Worm (Caenorhabditis elegans): Measurements from ENCODE around the gene pas-6.
A peak's percentile ranks its signal among the peaks of the same experiment; 100 is the strongest.

pas-6 gene

DNA sequence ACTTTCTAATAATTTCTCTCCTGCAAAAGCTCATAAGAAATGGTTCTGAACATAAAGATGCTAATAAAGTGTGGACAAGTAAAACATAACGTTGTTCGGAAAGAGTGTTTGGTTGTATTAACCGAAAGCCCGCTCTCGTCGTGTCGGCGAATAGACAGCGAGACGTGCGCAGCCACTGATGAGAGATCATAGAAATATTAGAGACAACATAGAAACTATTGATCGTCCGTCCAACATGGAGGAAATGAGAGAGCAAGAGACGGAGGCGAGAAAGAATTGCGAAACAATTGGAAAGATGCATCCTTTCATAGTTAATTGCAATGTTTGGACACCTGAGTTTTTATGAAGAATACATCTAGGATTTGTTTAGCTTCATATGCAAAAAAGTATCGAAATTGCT lies 3.6 kb downstream of the pas-6 start (continued):
- no peak for TF ChIP-seq C16A3.4 (tag; optimal IDR thresholded peaks at IDR 0.05)
- peak; percentile 45 for TF ChIP-seq ztf-4 (tag; optimal IDR thresholded peaks at IDR 0.05)
- TF ChIP-seq nhr-20 (tag; optimal IDR thresholded peaks at IDR 0.05): peak; percentile 32
- peak; percentile 90 for TF ChIP-seq lin-14 (GFP tag; optimal IDR thresholded peaks at IDR 0.05)
- TF ChIP-seq ceh-8 (GFP tag; optimal IDR thresholded peaks at IDR 0.05): no peak
- TF ChIP-seq tbx-2 (tag; optimal IDR thresholded peaks at IDR 0.05): peak; percentile 52
- no peak for TF ChIP-seq C34B4.2 (tag; optimal IDR thresholded peaks at IDR 0.05)
- peak; percentile 71 for TF ChIP-seq snu-23 (GFP tag; optimal IDR thresholded peaks at IDR 0.05)
- TF ChIP-seq irx-1 (tag; optimal IDR thresholded peaks at IDR 0.05): no peak
- TF ChIP-seq nhr-28 (tag; optimal IDR thresholded peaks at IDR 0.05): no peak
- peak; percentile 46 for TF ChIP-seq nhr-47 (tag; optimal IDR thresholded peaks at IDR 0.05)
- TF ChIP-seq mdl-1 (tag; optimal IDR thresholded peaks at IDR 0.05): peak in 1 of 2 experiments; percentile 34
- peak; percentile 59 for TF ChIP-seq swsn-7 (tag; optimal IDR thresholded peaks at IDR 0.05)
- TF ChIP-seq efl-1 (optimal IDR thresholded peaks at IDR 0.05): peak; percentile 60 to 74
- peak; percentile 48 to 92 for TF ChIP-seq efl-1 (GFP tag; optimal IDR thresholded peaks at IDR 0.05 in 1 of 2)
- no peak for TF ChIP-seq egl-27 (tag; optimal IDR thresholded peaks at IDR 0.05)
- peak; percentile 58 for TF ChIP-seq mep-1 (tag; optimal IDR thresholded peaks at IDR 0.05)
- no peak for TF ChIP-seq pag-3 (tag; optimal IDR thresholded peaks at IDR 0.05; ENCODE audit: borderline replicate concordance, insufficient read depth)
- TF ChIP-seq aly-2 (tag; optimal IDR thresholded peaks at IDR 0.05): no peak
- no peak for TF ChIP-seq aha-1 (tag; optimal IDR thresholded peaks at IDR 0.05)
- peak; percentile 12 for TF ChIP-seq nhr-237 (tag; optimal IDR thresholded peaks at IDR 0.05)
- no peak for TF ChIP-seq lir-3 (tag; optimal IDR thresholded peaks at IDR 0.05; ENCODE audit: poor library complexity)
- no peak for TF ChIP-seq egl-13 (tag; optimal IDR thresholded peaks at IDR 0.05)
- TF ChIP-seq lin-39 (tag; optimal IDR thresholded peaks at IDR 0.05): no peak
- peak; percentile 27 for TF ChIP-seq unc-86 (tag; optimal IDR thresholded peaks at IDR 0.05)
- peak; percentile 76 for TF ChIP-seq nhr-71 (tag; optimal IDR thresholded peaks at IDR 0.05)
- no peak for TF ChIP-seq unc-98 (GFP tag; IDR thresholded peaks at IDR 0.05)
- TF ChIP-seq unc-30 (tag; optimal IDR thresholded peaks at IDR 0.05): no peak
- TF ChIP-seq elt-2 (tag; optimal IDR thresholded peaks at IDR 0.05): no peak
- no peak for TF ChIP-seq zag-1 (tag; optimal IDR thresholded peaks at IDR 0.05)
- TF ChIP-seq grh-1 (GFP tag; IDR thresholded peaks at IDR 0.05): no peak
- TF ChIP-seq rnt-1 (tag; optimal IDR thresholded peaks at IDR 0.05): peak; percentile 48
- TF ChIP-seq fkh-4 (tag; optimal IDR thresholded peaks at IDR 0.05; ENCODE audit: borderline replicate concordance): no peak
- no peak for TF ChIP-seq ets-5 (GFP tag; IDR thresholded peaks at IDR 0.05)
- TF ChIP-seq nhr-90 (tag; optimal IDR thresholded peaks at IDR 0.05; ENCODE audit: poor library complexity): no peak
- TF ChIP-seq hpl-2 (GFP tag; optimal IDR thresholded peaks at IDR 0.05): no peak
- peak; percentile 33 for TF ChIP-seq isw-1 (GFP tag; IDR thresholded peaks at IDR 0.05)
- no peak for TF ChIP-seq tlp-1 (tag; optimal IDR thresholded peaks at IDR 0.05)
- TF ChIP-seq pax-3 (tag; optimal IDR thresholded peaks at IDR 0.05): no peak
- no peak for TF ChIP-seq sptf-1 (tag; optimal IDR thresholded peaks at IDR 0.05)
- TF ChIP-seq fkh-8 (tag; optimal IDR thresholded peaks at IDR 0.05): peak; percentile 61
- no peak for TF ChIP-seq mab-9 (GFP tag; IDR thresholded peaks at IDR 0.05)
- peak; percentile 36 to 78 (median 67) for TF ChIP-seq ceh-82 (tag; optimal IDR thresholded peaks at IDR 0.05)
- TF ChIP-seq C04F5.9 (tag; optimal IDR thresholded peaks at IDR 0.05): no peak
- TF ChIP-seq pqm-1 (tag; optimal IDR thresholded peaks at IDR 0.05): no peak
- peak; percentile 66 for TF ChIP-seq blmp-1 (tag; optimal IDR thresholded peaks at IDR 0.05)
- no peak for TF ChIP-seq efl-3 (GFP tag; optimal IDR thresholded peaks at IDR 0.05)
- no peak for TF ChIP-seq elt-3 (tag; optimal IDR thresholded peaks at IDR 0.05)
